Fruit fly (Drosophila melanogaster): ENCODE results near the gene RpL40.

- TF ChIP-seq Asciz (GFP tag; optimal IDR thresholded peaks at IDR 0.05), result no peak
- TF ChIP-seq CG7372 (GFP tag; IDR thresholded peaks at IDR 0.05), result no peak
- no peak for TF ChIP-seq dysf (GFP tag; IDR thresholded peaks at IDR 0.05)
- TF ChIP-seq CG3995 (GFP tag; optimal IDR thresholded peaks at IDR 0.05), result no peak
- no peak for TF ChIP-seq CG2889 (GFP tag; IDR thresholded peaks at IDR 0.05)
- no peak for TF ChIP-seq Stat92E (GFP tag; optimal IDR thresholded peaks at IDR 0.05)
- TF ChIP-seq run (tag; optimal IDR thresholded peaks at IDR 0.05), result no peak
- no peak for TF ChIP-seq Gsc (GFP tag; IDR thresholded peaks at IDR 0.05)
- no peak for TF ChIP-seq gcm (GFP tag; optimal IDR thresholded peaks at IDR 0.05)
- TF ChIP-seq Scr (GFP tag; IDR thresholded peaks at IDR 0.05; ENCODE audit: partially characterized antibody), result no peak
- TF ChIP-seq Myb (GFP tag; optimal IDR thresholded peaks at IDR 0.05), result no peak
- TF ChIP-seq Dip2 (GFP tag; IDR thresholded peaks at IDR 0.05), result no peak
- TF ChIP-seq CG34376 (GFP tag; optimal IDR thresholded peaks at IDR 0.05), result no peak
- no peak for TF ChIP-seq ewg (GFP tag; optimal IDR thresholded peaks at IDR 0.05)
These were observed 14.0 kb downstream of the RpL40 start for dm6 chr2L:4241513-4241912.

Data from whole organism, embryonic.